Fruit fly (Drosophila melanogaster): ENCODE results near the gene Axs.

Gene Axs

DNA sequence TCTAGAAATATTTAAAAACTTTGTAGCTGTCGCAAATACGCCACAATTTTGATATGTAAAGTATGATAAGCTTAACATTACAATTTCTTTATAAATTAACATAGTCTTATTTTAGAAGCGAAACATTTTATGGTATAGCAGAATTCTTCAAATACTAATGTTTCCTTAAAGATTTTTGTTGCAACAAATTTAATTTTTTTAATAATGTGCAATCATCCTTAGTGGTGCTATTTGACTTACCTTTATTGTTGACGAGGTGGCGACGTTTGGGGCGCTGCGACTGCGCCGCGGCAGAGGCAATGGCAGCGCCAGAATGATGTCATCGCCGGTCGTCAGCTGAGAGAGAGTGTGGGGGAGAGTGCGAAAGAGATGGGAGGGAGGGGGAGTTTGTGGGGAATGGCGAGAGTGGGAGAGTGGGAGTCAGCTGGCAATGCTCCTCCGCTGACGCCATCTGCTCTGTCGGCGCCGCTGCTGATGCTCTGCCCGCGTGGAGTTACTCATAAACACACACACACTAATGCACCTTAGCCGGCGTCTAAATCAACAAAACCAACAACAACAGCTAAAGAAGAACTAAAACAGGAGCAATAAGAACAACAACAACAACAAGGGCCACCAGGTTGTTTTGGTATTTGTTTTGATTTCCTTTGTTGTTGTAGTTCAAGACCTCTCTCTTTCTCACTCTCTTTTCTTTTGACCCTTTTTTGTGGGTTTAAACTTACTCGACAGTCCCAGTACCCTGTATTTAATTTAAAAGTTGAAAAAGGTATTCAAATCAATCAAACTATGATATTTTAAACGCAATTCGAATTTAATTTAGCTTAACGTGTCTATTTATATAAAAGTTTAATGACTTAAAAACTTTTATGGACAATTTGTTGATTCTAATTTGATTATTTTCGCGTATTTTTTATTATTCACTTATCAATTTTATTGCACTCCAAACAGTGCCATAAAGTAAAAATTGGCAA lies 39.8 kb upstream of the Axs start (continued):
- TF ChIP-seq CG6813 (GFP tag; optimal IDR thresholded peaks at IDR 0.05) (peak; percentile 20), CG2199 (GFP tag; IDR thresholded peaks at IDR 0.05) (no peak), psq (GFP tag; optimal IDR thresholded peaks at IDR 0.05) (no peak), Bdp1 (GFP tag; optimal IDR thresholded peaks at IDR 0.05) (peak; percentile 19), CG13424 (tag; optimal IDR thresholded peaks at IDR 0.05) (peak; percentile 85), Deaf1 (tag; optimal IDR thresholded peaks at IDR 0.05) (peak; percentile 47), Adf1 (GFP tag; IDR thresholded peaks at IDR 0.05) (peak; percentile 97), unpg (GFP tag; optimal IDR thresholded peaks at IDR 0.05) (peak; percentile 88), CG15073 (GFP tag; optimal IDR thresholded peaks at IDR 0.05) (no peak), ranshi (GFP tag; IDR thresholded peaks at IDR 0.05) (no peak), Awh (GFP tag; IDR thresholded peaks at IDR 0.05) (peak; percentile 55), CG18599 (GFP tag; optimal IDR thresholded peaks at IDR 0.05) (peak; percentile 75), pum (GFP tag; optimal IDR thresholded peaks at IDR 0.05) (peak; percentile 10), Sry-δ (GFP tag; optimal IDR thresholded peaks at IDR 0.05) (no peak), inv (GFP tag; IDR thresholded peaks at IDR 0.05; ENCODE audit: partially characterized antibody) (no peak), Max (GFP tag; optimal IDR thresholded peaks at IDR 0.05) (peak; percentile 8), yki (optimal IDR thresholded peaks at IDR 0.05) (no peak), Myb (GFP tag; optimal IDR thresholded peaks at IDR 0.05) (peak; percentile 23), kay (GFP tag; optimal IDR thresholded peaks at IDR 0.05) (peak; percentile 21), CG2678 (tag; optimal IDR thresholded peaks at IDR 0.05) (peak; percentile 76), CG15011 (GFP tag; optimal IDR thresholded peaks at IDR 0.05) (peak; percentile 36), pita (GFP tag; optimal IDR thresholded peaks at IDR 0.05) (no peak), Atf3 (GFP tag; optimal IDR thresholded peaks at IDR 0.05) (peak; percentile 27), al (GFP tag; IDR thresholded peaks at IDR 0.05) (peak; percentile 57; the same call in 1 of the 2 replicates), Dref (GFP tag; IDR thresholded peaks at IDR 0.05) (no peak), CG7357 (GFP tag; IDR thresholded peaks at IDR 0.05) (peak; percentile 54; the same call in 2 of the 3 replicates), shn (GFP tag; optimal IDR thresholded peaks at IDR 0.05) (peak; percentile 25), D19B (GFP tag; optimal IDR thresholded peaks at IDR 0.05) (peak; percentile 72), CG18764 (GFP tag; optimal IDR thresholded peaks at IDR 0.05) (peak; percentile 10), CG9797 (GFP tag; optimal IDR thresholded peaks at IDR 0.05) (no peak), sr (GFP tag; IDR thresholded peaks at IDR 0.05) (peak; percentile 39; the same call in 1 of the 3 replicates), CG7786 (GFP tag; optimal IDR thresholded peaks at IDR 0.05) (peak; percentile 35), Dp (GFP tag; optimal IDR thresholded peaks at IDR 0.05) (no peak), CG17186 (GFP tag; optimal IDR thresholded peaks at IDR 0.05) (no peak), dmrt99B (tag; optimal IDR thresholded peaks at IDR 0.05) (peak; percentile 71), Xbp1 (GFP tag; optimal IDR thresholded peaks at IDR 0.05) (peak; percentile 73), caup (GFP tag; optimal IDR thresholded peaks at IDR 0.05; ENCODE audit: severe bottlenecking) (peak; percentile 28), CG2116 (GFP tag; optimal IDR thresholded peaks at IDR 0.05) (peak; percentile 26), Mes4 (GFP tag; optimal IDR thresholded peaks at IDR 0.05) (peak; percentile 30), CG11247 (GFP tag; IDR thresholded peaks at IDR 0.05) (no peak), klu (GFP tag; IDR thresholded peaks at IDR 0.05) (peak; percentile 41; the same call in 1 of the 2 replicates), Atf-2 (GFP tag; optimal IDR thresholded peaks at IDR 0.05) (peak; percentile 59), CG4360 (GFP tag; IDR thresholded peaks at IDR 0.05) (peak; percentile 95), ato (GFP tag; IDR thresholded peaks at IDR 0.05; ENCODE audit: partially characterized antibody) (no peak), CG11723 (GFP tag; optimal IDR thresholded peaks at IDR 0.05) (peak; percentile 52), eyg (GFP tag; optimal IDR thresholded peaks at IDR 0.05) (no peak), B-H1 (GFP tag; IDR thresholded peaks at IDR 0.05) (peak; percentile 54), Fer1 (GFP tag; optimal IDR thresholded peaks at IDR 0.05) (peak; percentile 67), hth (optimal IDR thresholded peaks at IDR 0.05) (no peak)

Data from whole organism, embryonic.